Worm (Caenorhabditis elegans) whole organism, L1 larva: ENCODE measurements around the gene Y51H7C.41.
"Not testable (repeated sequence)": the region's sequence is repeated elsewhere in the genome, so short reads cannot be mapped to it uniquely, and the experiment has no call there.

Experiments used
- aha-1 ChIP-seq: fragments of 150-350 bp; optimal IDR thresholded peaks from 2 replicates; lab custom pipeline; 2014; ENCODE audit warnings: missing biosample characterization, missing genetic modification characterization
- alr-1 ChIP-seq: fragments of 200-800 bp; sonication (Bioruptor generic); optimal IDR thresholded peaks from 2 replicates; lab custom pipeline; 2018; ENCODE audit warnings: borderline replicate concordance, mild to moderate bottlenecking, missing genetic modification characterization, missing compliant biosample characterization
- blmp-1 ChIP-seq: fragments of 150-350 bp; optimal IDR thresholded peaks from 2 replicates; lab custom pipeline; 2014; ENCODE audit warnings: missing biosample characterization, missing genetic modification characterization
- ceh-63 ChIP-seq: fragments of 200-800 bp; sonication (Bioruptor generic); optimal IDR thresholded peaks from 2 replicates; lab custom pipeline; 2018; ENCODE audit warnings: mild to moderate bottlenecking, missing genetic modification characterization, missing compliant biosample characterization
- dsc-1 ChIP-seq: sonication (generic microtip); optimal IDR thresholded peaks from 2 replicates; lab custom pipeline; 2016; ENCODE audit warnings: mild to moderate bottlenecking, missing genetic modification characterization, missing compliant biosample characterization
- efl-1 ChIP-seq, 4 experiments: fragments of 150-350 bp; optimal IDR thresholded peaks in 3 of 4; peaks in 1 of 4; 1 replicate in 1 of 4; 2 replicates in 3 of 4; lab custom pipeline; 2014; ENCODE audit warnings: missing biosample characterization in 2 of 4, missing genetic modification characterization in 2 of 4, missing genetic modification reagents in 2 of 4
- efl-3 ChIP-seq: fragments of 200-800 bp; sonication (Bioruptor generic); optimal IDR thresholded peaks from 2 replicates; lab custom pipeline; 2018; ENCODE audit warnings: mild to moderate bottlenecking, missing genetic modification characterization, missing compliant biosample characterization
- egl-13 ChIP-seq: sonication (generic microtip); optimal IDR thresholded peaks from 2 replicates; lab custom pipeline; 2016; ENCODE audit warnings: missing genotype, missing genetic modification reagents, missing genetic modification characterization, missing compliant biosample characterization
- egl-27 ChIP-seq, 2 experiments: fragments of 150-350 bp in 1 of 2; sonication (generic microtip); optimal IDR thresholded peaks; 3 replicates each; lab custom pipeline; 2017 to 2018; ENCODE audit warnings: missing biosample characterization in 2 of 2, missing genetic modification characterization in 2 of 2, missing genetic modification reagents in 2 of 2
- elt-3 ChIP-seq, 6 experiments: fragments of 150-350 bp in 1 of 6; sonication (generic microtip); optimal IDR thresholded peaks; 2 replicates each; lab custom pipeline; 2017 to 2018; ENCODE audit warnings: missing biosample characterization in 6 of 6, missing genetic modification characterization in 6 of 6, inconsistent platforms in 1 of 6
- fkh-10 ChIP-seq: sonication (generic microtip); optimal IDR thresholded peaks from 2 replicates; lab custom pipeline; 2017; ENCODE audit warnings: missing biosample characterization, missing genetic modification reagents, missing genetic modification characterization
- fkh-4 ChIP-seq: sonication (generic microtip); optimal IDR thresholded peaks from 2 replicates; lab custom pipeline; 2016; ENCODE audit warnings: missing compliant biosample characterization, missing genetic modification characterization, borderline replicate concordance
- fos-1 ChIP-seq: fragments of 150-350 bp; optimal IDR thresholded peaks from 2 replicates; lab custom pipeline; 2014; ENCODE audit warnings: missing biosample characterization, missing genetic modification characterization
- grh-1 ChIP-seq: fragments of 200-800 bp; sonication (Bioruptor generic); IDR thresholded peaks from 2 replicates; pipeline ENCODE4 v1.3.6; 2022; ENCODE audit warnings: missing genetic modification reagents, missing genetic modification characterization, missing compliant biosample characterization
- lin-14 ChIP-seq: fragments of 200-800 bp; sonication (Bioruptor generic); optimal IDR thresholded peaks from 2 replicates; lab custom pipeline; 2018; ENCODE audit warnings: mild to moderate bottlenecking, missing genetic modification characterization, moderate library complexity, missing compliant biosample characterization
- lin-15B ChIP-seq: fragments of 150-350 bp; sonication (generic microtip); optimal IDR thresholded peaks from 3 replicates; lab custom pipeline; 2014; ENCODE audit warnings: missing biosample characterization, missing genetic modification characterization
- mep-1 ChIP-seq: fragments of 150-350 bp; optimal IDR thresholded peaks from 2 replicates; lab custom pipeline; 2014; ENCODE audit warnings: missing biosample characterization, missing genetic modification characterization
- nhr-12 ChIP-seq: sonication (generic microtip); optimal IDR thresholded peaks from 2 replicates; lab custom pipeline; 2017; ENCODE audit warnings: missing biosample characterization, missing genetic modification characterization
- nhr-77 ChIP-seq: fragments of 150-350 bp; optimal IDR thresholded peaks from 2 replicates; lab custom pipeline; 2014; ENCODE audit warnings: missing biosample characterization, missing genetic modification characterization
- nhr-90 ChIP-seq: sonication (generic microtip); optimal IDR thresholded peaks from 2 replicates; lab custom pipeline; 2016; ENCODE audit warnings: mild to moderate bottlenecking, missing genetic modification characterization, missing compliant biosample characterization; ENCODE audit not compliant: poor library complexity
- pqm-1 ChIP-seq: sonication (generic microtip); optimal IDR thresholded peaks from 3 replicates; lab custom pipeline; 2017; ENCODE audit warnings: missing biosample characterization, missing genetic modification characterization
- rnt-1 ChIP-seq: sonication (generic microtip); optimal IDR thresholded peaks from 2 replicates; lab custom pipeline; 2016; ENCODE audit warnings: mild to moderate bottlenecking, missing genetic modification characterization, moderate library complexity, missing compliant biosample characterization
- skn-1 ChIP-seq: fragments of 150-350 bp; optimal IDR thresholded peaks from 2 replicates; lab custom pipeline; 2014; ENCODE audit warnings: missing biosample characterization, missing genetic modification characterization
- sptf-1 ChIP-seq: fragments of 150-350 bp; optimal IDR thresholded peaks from 2 replicates; lab custom pipeline; 2014; ENCODE audit warnings: missing biosample characterization, missing genetic modification characterization
- sup-37 ChIP-seq: fragments of 200-800 bp; sonication (Bioruptor generic); optimal IDR thresholded peaks from 2 replicates; lab custom pipeline; 2018; ENCODE audit warnings: mild to moderate bottlenecking, missing genetic modification characterization, missing compliant biosample characterization
- tlp-1 ChIP-seq: fragments of 150-350 bp; optimal IDR thresholded peaks from 2 replicates; lab custom pipeline; 2014; ENCODE audit warnings: missing biosample characterization, missing genetic modification characterization
- unc-86 ChIP-seq: sonication (generic microtip); optimal IDR thresholded peaks from 2 replicates; lab custom pipeline; 2016; ENCODE audit warnings: missing genetic modification characterization, missing compliant biosample characterization
- unc-98 ChIP-seq: fragments of 200-800 bp; sonication (Bioruptor generic); IDR thresholded peaks from 2 replicates; pipeline ENCODE4 v1.3.6; 2022; ENCODE audit warnings: missing genetic modification characterization, missing compliant biosample characterization
- xbp-1 ChIP-seq: sonication (generic microtip); optimal IDR thresholded peaks from 2 replicates; lab custom pipeline; 2016; ENCODE audit warnings: missing genetic modification characterization, missing compliant biosample characterization

The Y51H7C.41 gene

DNA sequence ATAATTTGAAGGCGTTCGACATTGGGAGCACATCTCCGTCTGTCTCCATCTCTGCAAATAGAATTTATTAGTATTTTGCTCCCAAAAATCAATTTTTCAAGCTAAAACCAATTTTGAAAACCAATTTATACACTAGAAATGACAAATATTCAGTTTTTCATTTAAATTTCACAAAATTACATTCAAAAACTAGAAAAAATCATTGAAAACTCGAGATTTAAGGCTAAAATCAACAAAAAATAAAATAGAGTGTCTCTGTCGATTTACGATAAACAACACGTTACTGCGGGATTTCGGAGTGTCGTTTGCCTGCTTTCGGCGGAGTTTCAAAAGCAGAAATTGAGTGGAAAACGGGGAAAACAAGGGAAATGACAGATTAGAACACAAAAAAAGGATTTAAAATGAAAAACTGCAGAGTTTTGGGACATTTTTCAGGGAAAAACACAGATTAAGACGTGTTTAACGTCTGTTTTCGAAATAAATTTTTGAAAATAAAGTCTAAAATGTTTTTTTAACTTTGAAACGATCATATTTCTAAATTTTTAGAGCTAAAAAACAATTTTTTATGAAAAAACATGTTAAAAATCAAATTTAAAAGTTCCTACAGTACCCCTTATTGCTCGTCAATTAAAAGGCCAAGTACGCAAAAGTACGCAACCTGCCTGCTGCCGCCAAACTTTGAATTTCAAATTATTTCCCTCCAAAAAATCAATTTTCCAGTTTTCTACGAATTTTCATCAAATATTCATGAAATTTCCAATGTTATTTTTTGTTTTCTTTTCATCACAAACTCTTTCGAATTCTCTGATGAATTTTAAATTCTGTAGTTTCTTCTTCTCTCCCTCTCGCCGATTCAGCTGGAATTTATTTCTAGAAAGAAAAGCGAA lies 34.6 kb downstream of the Y51H7C.41 start, which contains the start of gene nol-6 (continued):
- TF ChIP-seq fos-1 (no peak), lin-14 (GFP tag; lab: Kevin White, UChicago) (no peak), dsc-1 (no peak), egl-13 (tag; lab: Kevin White, UChicago) (no peak), fkh-10 (no peak), efl-3 (GFP tag; lab: Kevin White, UChicago) (no peak), xbp-1 (tag; lab: Kevin White, UChicago) (peak; percentile 24), lin-15B (tag; lab: Kevin White, UChicago) (peak; percentile 26), grh-1 (GFP tag; lab: Robert Waterston, UW) (no peak)

DNA sequence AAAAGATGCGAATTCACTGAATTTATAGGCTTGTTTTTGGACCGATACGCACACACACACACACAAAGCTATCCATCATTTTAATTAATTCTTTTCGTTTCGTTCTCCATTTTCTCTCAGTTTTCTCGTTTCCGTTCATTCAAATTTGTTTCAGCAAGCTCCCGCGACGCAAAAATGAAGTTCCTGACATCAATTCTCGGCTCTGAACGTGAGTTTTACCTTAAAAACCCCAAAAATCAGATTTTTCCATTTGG lies 35.1 kb downstream of the Y51H7C.41 start, which contains the start of gene Y51H7C.3:
Y51H7C.3 (plus strand) TSS at position 155 of the 254 bp plus-strand sequence.
- TF ChIP-seq egl-27 (tag; optimal IDR thresholded peaks at IDR 0.05; lab: Kevin White, UChicago): no peak
- no peak for TF ChIP-seq nhr-77 (tag; lab: Kevin White, UChicago)
- TF ChIP-seq nhr-90: no peak
- no peak for TF ChIP-seq rnt-1 (tag; lab: Kevin White, UChicago)
- no peak for TF ChIP-seq sptf-1 (tag; lab: Kevin White, UChicago)

DNA sequence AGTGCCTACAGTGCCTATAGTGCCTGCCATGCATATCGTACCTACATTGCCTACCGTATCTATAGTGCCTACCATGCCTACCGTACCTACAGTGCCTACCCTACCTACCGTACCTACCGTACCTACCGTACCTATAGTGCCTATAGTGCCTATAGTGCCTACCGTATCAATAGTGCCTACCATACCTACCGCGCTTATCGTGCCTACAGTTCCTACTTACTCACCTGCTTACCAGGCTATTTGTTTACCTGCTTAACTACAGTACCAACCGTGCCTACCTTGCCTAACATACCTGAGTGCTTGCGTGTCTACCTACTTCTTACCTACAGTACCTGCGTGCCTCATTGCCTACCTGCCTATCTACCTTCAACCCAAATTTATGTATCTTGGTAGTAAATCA lies 38.4 kb downstream of the Y51H7C.41 start:
- TF ChIP-seq sptf-1 (tag; lab: Kevin White, UChicago): no peak
- no peak for TF ChIP-seq efl-1 (optimal IDR thresholded peaks at IDR 0.05; lab: Kevin White, UChicago)
- peak in 1 of 2 experiments; percentile 41 for TF ChIP-seq efl-1 (GFP tag; optimal IDR thresholded peaks at IDR 0.05 in 1 of 2; lab: Kevin White, UChicago)

DNA sequence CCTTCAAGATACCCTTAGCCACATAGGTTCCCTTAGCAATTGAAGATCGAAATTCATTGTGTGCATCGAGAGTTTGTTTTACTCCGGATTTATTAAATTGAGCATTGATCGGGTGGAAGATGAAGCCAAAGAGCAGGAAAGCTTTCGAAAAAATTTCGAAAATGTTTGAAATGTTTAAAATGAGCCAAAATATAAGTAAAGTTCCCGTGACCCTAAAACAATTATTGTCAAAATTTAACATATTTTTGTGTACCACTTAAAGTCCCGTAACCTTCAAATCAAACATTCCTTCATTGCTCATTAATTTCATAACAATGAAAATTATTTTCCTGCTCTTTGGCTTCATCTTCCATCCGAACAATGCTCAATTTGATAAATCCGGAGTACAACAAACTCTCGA lies 41.8 kb downstream of the Y51H7C.41 start, which contains the start of gene scl-17:
scl-17 (plus strand) TSS at position 301 of the 400 bp plus-strand sequence.
- no peak for TF ChIP-seq sup-37 (GFP tag; lab: Kevin White, UChicago)
- no peak for TF ChIP-seq mep-1 (tag; lab: Kevin White, UChicago)
- no peak for TF ChIP-seq blmp-1 (tag; lab: Kevin White, UChicago)
- TF ChIP-seq unc-98: no peak
- no peak for TF ChIP-seq tlp-1 (tag; lab: Kevin White, UChicago)
- TF ChIP-seq skn-1 (tag; lab: Kevin White, UChicago): no peak
- TF ChIP-seq elt-3 (tag; optimal IDR thresholded peaks at IDR 0.05; lab: Kevin White, UChicago): no peak
- no peak for TF ChIP-seq nhr-12 (tag; lab: Kevin White, UChicago)
- no peak for TF ChIP-seq alr-1 (tag; lab: Kevin White, UChicago)
- TF ChIP-seq aha-1 (tag; lab: Kevin White, UChicago): no peak
- no peak for TF ChIP-seq fkh-4 (tag; lab: Kevin White, UChicago)
- TF ChIP-seq ceh-63: no peak
- TF ChIP-seq unc-86 (tag; lab: Kevin White, UChicago): no peak
- TF ChIP-seq nhr-90: no peak
- TF ChIP-seq, all 84 proteins: peak for 0

DNA sequence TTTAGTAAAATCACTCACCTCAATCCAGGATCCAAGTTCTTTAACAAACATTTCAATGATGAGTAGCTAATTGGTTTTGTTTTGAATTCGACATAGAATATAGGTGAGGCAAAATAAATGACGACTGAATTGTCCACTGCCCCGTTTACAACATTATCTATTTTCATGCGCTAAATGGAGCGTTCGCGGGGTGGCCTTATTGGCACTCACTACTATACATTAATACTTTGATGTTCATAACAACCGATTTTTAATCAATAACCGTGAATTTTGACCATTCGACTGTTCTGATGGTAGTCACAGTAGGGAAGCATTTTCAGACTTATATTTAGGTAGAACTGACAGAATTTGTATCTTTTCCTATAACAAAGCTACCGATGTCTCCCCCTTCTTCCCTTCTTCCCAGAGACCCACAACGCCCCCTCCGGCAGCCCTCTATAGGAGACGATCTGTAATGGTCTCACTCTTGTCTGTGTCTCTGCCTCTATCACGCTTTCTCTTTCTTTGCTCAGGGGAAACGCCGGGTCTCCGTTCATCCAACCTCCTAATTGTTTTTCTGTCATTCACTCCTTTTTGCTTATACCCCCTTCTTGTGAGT lies 43.7 kb downstream of the Y51H7C.41 start, which contains the start of gene Y51H7C.12:
Y51H7C.12 (minus strand) TSS at position 51 of the 598 bp plus-strand sequence.
- TF ChIP-seq pqm-1; skn-1 (tag; lab: Kevin White, UChicago); fkh-4 (tag; lab: Kevin White, UChicago): not testable (repeated sequence)
- TF ChIP-seq, all 84 proteins: peak for 0; not testable (repeated sequence) for 84
